Worm (Caenorhabditis elegans): ENCODE data around the gene str-205.

DNA sequence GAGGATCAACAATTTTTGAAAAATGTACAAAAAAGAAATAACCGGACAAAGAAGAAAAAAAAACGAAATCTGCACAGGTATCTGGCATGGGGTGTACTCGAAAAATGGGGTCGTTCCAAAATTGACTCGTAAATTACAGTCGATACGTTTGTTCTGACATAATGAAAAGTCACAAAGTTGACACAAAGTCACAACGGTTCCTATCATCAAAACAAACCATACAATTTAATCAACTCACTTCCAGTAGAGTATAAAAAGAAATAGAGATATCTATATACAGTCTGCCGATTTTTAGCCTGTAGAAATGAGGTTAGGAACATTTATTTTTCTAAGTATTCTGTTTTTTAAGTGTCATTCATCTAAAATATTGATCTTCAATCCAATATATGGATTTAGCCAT lies 45.3 kb downstream of the str-205 start, which contains the start of gene T19H12.12:
- TF ChIP-seq ceh-82 (tag; optimal IDR thresholded peaks at IDR 0.05) (no peak), nhr-76 (tag; optimal IDR thresholded peaks at IDR 0.05) (no peak), nhr-85 (tag) (no peak), rnt-1 (tag; optimal IDR thresholded peaks at IDR 0.05) (no peak), pax-3 (tag; optimal IDR thresholded peaks at IDR 0.05) (no peak)

Measured in whole organism, L1 larva.